Worm (Caenorhabditis elegans): Measurements from ENCODE around the gene nep-20.

nep-20 gene

DNA sequence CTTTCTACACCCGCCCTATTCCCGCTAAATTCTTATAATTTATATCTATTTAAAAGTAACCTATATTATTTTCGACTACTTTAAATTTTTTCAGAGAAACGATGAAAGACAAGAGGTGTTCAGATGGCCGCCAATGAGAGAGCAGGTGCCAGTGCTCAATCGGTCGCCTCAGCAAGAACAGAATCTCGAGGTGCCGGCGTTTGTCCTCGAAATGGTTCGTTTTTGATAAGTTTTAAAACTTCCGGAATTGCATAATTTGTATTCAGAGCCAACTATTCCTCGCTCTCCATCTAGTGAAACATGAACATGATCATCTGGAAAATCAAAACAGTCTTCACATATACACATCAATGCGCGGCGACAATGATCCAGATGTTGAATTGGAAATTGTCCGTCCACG, 24.4 kb downstream of the nep-20 start, which contains the start of gene bath-23:
bath-23 (plus strand) TSS at position 301 of the 400 bp plus-strand sequence.
- TF ChIP-seq Y55F3AM.14 (GFP tag; optimal IDR thresholded peaks at IDR 0.05) (no peak), sem-4 (tag; optimal IDR thresholded peaks at IDR 0.05) (no peak), C34F6.9 (tag; optimal IDR thresholded peaks at IDR 0.05) (no peak), nhr-11 (tag; optimal IDR thresholded peaks at IDR 0.05) (no peak), egl-27 (tag; optimal IDR thresholded peaks at IDR 0.05) (no peak), mdl-1 (tag; optimal IDR thresholded peaks at IDR 0.05) (no peak), ztf-11 (tag; optimal IDR thresholded peaks at IDR 0.05) (no peak), unc-62 (GFP tag; optimal IDR thresholded peaks at IDR 0.05) (no peak), sma-9 (GFP tag; optimal IDR thresholded peaks at IDR 0.05) (no peak), sma-9 (tag; optimal IDR thresholded peaks at IDR 0.05) (no peak), dmd-4 (tag; optimal IDR thresholded peaks at IDR 0.05) (no peak), lin-13 (GFP tag; optimal IDR thresholded peaks at IDR 0.05) (no peak), nhr-25 (tag; optimal IDR thresholded peaks at IDR 0.05) (no peak)

DNA sequence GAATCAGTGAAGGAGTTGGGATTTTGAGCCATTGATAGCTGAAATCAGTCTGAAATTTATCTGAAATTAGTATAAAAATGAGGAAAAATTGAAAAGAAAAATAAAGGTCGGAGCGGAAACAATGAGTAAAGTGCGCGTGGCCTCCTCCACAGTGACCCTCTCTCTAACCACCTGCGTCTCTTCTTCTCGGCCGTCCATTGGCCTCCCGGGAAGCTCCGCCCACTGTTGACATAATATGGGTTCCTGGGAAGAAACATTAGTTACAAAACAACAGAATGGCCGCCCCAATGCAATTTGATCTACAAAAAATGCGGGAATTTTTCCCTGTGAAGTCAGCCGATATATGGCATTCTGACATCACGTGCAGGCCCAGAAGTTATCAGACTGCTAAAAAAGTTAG, 25.3 kb downstream of the nep-20 start, which contains the start of gene Y49F6C.8:
Y49F6C.8 (minus strand) TSS at position 51 of the 400 bp plus-strand sequence.
- TF ChIP-seq skn-1 (tag; optimal IDR thresholded peaks at IDR 0.05): no peak
- peak in 1 of 2 experiments; percentile 41 for TF ChIP-seq lsy-2 (tag; optimal IDR thresholded peaks at IDR 0.05)
- no peak for TF ChIP-seq dmd-4 (tag; optimal IDR thresholded peaks at IDR 0.05)
- no peak for TF ChIP-seq snpc-4 (tag; optimal IDR thresholded peaks at IDR 0.05)
- TF ChIP-seq elt-3 (tag; optimal IDR thresholded peaks at IDR 0.05): no peak
- TF ChIP-seq unc-62 (GFP tag; optimal IDR thresholded peaks at IDR 0.05): no peak

DNA sequence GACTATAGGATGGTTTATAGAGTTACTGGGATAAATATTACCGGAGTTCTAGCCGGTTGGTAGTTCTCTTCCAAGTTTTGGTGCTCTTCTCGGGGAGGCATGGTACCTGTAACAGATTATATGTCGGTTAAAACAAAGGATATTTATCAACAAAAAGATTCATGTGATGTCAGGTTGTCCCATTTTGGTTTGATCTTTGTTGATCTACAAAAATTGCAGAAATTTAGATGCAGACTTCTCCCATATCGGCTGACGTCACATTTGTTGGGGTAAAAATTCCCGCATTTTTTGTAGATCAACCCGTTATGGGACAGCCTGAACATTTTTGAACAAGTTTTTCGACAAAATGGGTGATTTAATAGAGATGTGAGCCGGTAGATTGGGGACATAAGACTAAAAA, 27.3 kb downstream of the nep-20 start, which contains the start of gene Y49F6C.7:
Y49F6C.7 (minus strand) TSS at position 101 of the 400 bp plus-strand sequence.
- TF ChIP-seq aly-2 (tag; optimal IDR thresholded peaks at IDR 0.05) (no peak), sma-9 (GFP tag; optimal IDR thresholded peaks at IDR 0.05) (no peak), sma-9 (tag; optimal IDR thresholded peaks at IDR 0.05) (no peak), snpc-4 (tag; optimal IDR thresholded peaks at IDR 0.05) (no peak), dmd-4 (tag; optimal IDR thresholded peaks at IDR 0.05) (no peak), unc-55 (GFP tag; optimal IDR thresholded peaks at IDR 0.05) (no peak), nhr-21 (tag; optimal IDR thresholded peaks at IDR 0.05) (no peak), ztf-1 (GFP tag; conservative IDR thresholded peaks at IDR 0.05) (no peak), lin-11 (tag; optimal IDR thresholded peaks at IDR 0.05) (no peak), skn-1 (tag; optimal IDR thresholded peaks at IDR 0.05) (no peak)

DNA sequence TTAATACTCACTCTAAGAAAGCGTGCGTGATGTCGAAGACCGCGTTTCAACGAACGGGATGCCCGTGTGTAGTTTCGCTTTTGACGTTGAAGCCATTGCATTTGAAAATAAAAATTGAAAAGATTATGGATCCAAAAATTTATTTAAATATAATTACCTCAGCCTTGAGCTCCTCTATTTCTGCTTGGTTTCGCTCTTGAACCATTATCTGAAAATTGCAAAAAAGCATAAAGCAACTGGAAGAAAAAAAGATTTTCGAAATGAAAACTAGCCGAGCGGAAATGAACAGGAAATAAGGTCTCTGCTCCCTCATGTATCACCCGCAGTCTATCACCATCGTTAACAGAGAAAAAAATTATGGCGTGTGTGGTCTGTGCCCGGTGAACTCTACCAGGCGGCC, 28.3 kb downstream of the nep-20 start, which contains the start of gene Y49F6C.6:
Y49F6C.6 (minus strand) TSS at position 101 of the 400 bp plus-strand sequence.
- TF ChIP-seq nhr-6 (tag; optimal IDR thresholded peaks at IDR 0.05): no peak
- no peak for TF ChIP-seq ztf-11 (tag; optimal IDR thresholded peaks at IDR 0.05)
- no peak for TF ChIP-seq elt-3 (tag; optimal IDR thresholded peaks at IDR 0.05)
- no peak for TF ChIP-seq blmp-1 (tag; optimal IDR thresholded peaks at IDR 0.05; ENCODE audit: insufficient read depth)

DNA sequence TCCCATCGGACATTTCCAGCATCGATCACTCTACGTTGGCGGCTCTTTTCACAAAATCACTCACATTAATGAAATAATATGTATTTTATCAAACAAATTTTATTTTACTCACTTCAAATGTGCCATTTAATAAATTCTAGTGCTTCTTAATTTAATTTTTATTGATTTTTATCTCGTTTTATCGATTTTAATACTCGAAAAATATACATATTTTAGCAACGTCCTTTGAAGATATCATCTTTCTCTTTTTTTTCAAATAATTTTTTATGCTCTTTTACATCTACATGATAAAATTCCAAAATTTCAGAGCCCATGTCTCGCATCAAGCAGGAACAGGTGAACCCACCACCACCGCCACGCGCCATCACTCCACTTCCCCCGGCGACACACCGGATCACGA, 36.5 kb downstream of the nep-20 start, which contains the start of the genes lido-14 and bath-27:
lido-14 (plus strand) TSS at position 301 of the 400 bp plus-strand sequence.
bath-27 (plus strand) TSS at position 306 of the 400 bp plus-strand sequence.
- TF ChIP-seq nhr-237 (tag; optimal IDR thresholded peaks at IDR 0.05) (no peak), nhr-77 (tag; optimal IDR thresholded peaks at IDR 0.05) (no peak), zag-1 (tag; optimal IDR thresholded peaks at IDR 0.05) (no peak), dmd-4 (tag; optimal IDR thresholded peaks at IDR 0.05) (no peak), ceh-16 (tag; optimal IDR thresholded peaks at IDR 0.05) (no peak), nhr-129 (tag; optimal IDR thresholded peaks at IDR 0.05) (no peak), nhr-11 (tag; optimal IDR thresholded peaks at IDR 0.05) (no peak), ztf-4 (tag; optimal IDR thresholded peaks at IDR 0.05) (no peak), nhr-25 (tag; optimal IDR thresholded peaks at IDR 0.05) (no peak), mbf-1 (tag; optimal IDR thresholded peaks at IDR 0.05) (no peak)

DNA sequence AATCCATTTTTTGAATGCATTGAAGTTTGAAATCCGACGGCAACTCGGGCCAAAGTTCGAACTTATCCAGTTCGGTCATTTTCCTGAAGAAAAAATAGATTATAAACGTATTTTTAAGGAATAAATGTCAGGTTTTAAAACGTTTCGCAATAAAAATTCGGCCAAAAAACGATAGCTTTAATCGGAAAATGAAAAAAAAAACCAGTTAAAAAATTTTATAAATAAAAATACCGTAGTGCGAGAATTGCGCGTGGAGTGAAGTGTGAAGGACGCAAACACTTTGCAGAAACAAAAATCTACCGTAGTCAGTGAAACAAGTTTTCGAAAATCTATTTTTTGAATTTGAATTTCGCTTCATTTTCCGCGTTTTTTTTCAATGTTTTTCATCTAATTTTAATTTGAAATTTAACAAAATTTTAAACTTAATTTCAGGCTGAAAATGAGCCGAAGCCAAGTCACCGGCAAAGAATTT, 45.5 kb downstream of the nep-20 start, which contains the start of gene F14D2.8:
F14D2.8 (minus strand) TSS at position 51 of the 472 bp plus-strand sequence.
- no peak for TF ChIP-seq unc-55 (GFP tag; optimal IDR thresholded peaks at IDR 0.05)
- no peak for TF ChIP-seq zag-1 (tag; optimal IDR thresholded peaks at IDR 0.05)
